Worm (Caenorhabditis elegans) whole organism, L3 larva: ENCODE results near the gene ugt-53.

Experiments used
- R02D3.7 ChIP-seq: fragments of 150-350 bp; optimal IDR thresholded peaks from 2 replicates; lab custom pipeline; 2014; ENCODE audit warnings: missing biosample characterization, missing genetic modification characterization
- aly-2 ChIP-seq: fragments of 150-350 bp; optimal IDR thresholded peaks from 2 replicates; lab custom pipeline; 2014; ENCODE audit warnings: missing biosample characterization, missing genetic modification characterization
- ama-1 ChIP-seq: fragments of 150-350 bp; optimal IDR thresholded peaks from 2 replicates; lab custom pipeline; 2018
- ceh-16 ChIP-seq: sonication (generic microtip); optimal IDR thresholded peaks from 2 replicates; lab custom pipeline; 2017; ENCODE audit warnings: missing biosample characterization, missing genetic modification characterization
- ceh-28 ChIP-seq: fragments of 150-350 bp; optimal IDR thresholded peaks from 2 replicates; lab custom pipeline; 2014; ENCODE audit warnings: missing biosample characterization, missing genetic modification reagents, missing genetic modification characterization
- ceh-82 ChIP-seq: fragments of 150-350 bp; optimal IDR thresholded peaks from 2 replicates; lab custom pipeline; 2014; ENCODE audit warnings: missing biosample characterization, missing genetic modification characterization
- ceh-9 ChIP-seq: sonication (generic microtip); optimal IDR thresholded peaks from 2 replicates; lab custom pipeline; 2018; ENCODE audit warnings: missing biosample characterization, missing genetic modification characterization
- egl-27 ChIP-seq: sonication (generic microtip); optimal IDR thresholded peaks from 4 replicates; lab custom pipeline; 2017; ENCODE audit warnings: missing biosample characterization, missing genetic modification reagents, missing genetic modification characterization
- egl-5 ChIP-seq: fragments of 150-350 bp; optimal IDR thresholded peaks from 2 replicates; lab custom pipeline; 2017; ENCODE audit warnings: missing biosample characterization, missing genetic modification reagents, missing genetic modification characterization, inconsistent platforms
- elt-2 ChIP-seq: sonication (generic microtip); optimal IDR thresholded peaks from 2 replicates; lab custom pipeline; 2016; ENCODE audit warnings: missing genetic modification reagents, mild to moderate bottlenecking, missing genetic modification characterization, missing compliant biosample characterization
- eor-1 ChIP-seq, 2 experiments: fragments of 150-350 bp; optimal IDR thresholded peaks; 2 replicates each; lab custom pipeline; 2014 to 2018; ENCODE audit warnings: missing biosample characterization in 2 of 2, missing genetic modification characterization in 2 of 2
- fkh-2 ChIP-seq: fragments of 150-350 bp; optimal IDR thresholded peaks from 2 replicates; lab custom pipeline; 2014; ENCODE audit warnings: missing biosample characterization, missing genetic modification reagents, missing genetic modification characterization
- fos-1 ChIP-seq: fragments of 150-350 bp; optimal IDR thresholded peaks from 2 replicates; lab custom pipeline; 2014; ENCODE audit warnings: missing biosample characterization, missing genetic modification characterization
- hmg-11 ChIP-seq: sonication (generic microtip); optimal IDR thresholded peaks from 2 replicates; lab custom pipeline; 2016; ENCODE audit warnings: missing genetic modification characterization, missing compliant biosample characterization
- jun-1 ChIP-seq: fragments of 150-350 bp; optimal IDR thresholded peaks from 2 replicates; lab custom pipeline; 2014; ENCODE audit warnings: missing biosample characterization, missing genetic modification reagents, missing genetic modification characterization
- lin-15B ChIP-seq: fragments of 150-350 bp; optimal IDR thresholded peaks from 2 replicates; lab custom pipeline; 2014; ENCODE audit warnings: missing biosample characterization, missing genetic modification characterization
- lin-39 ChIP-seq: fragments of 150-350 bp; optimal IDR thresholded peaks from 2 replicates; lab custom pipeline; 2018; ENCODE audit warnings: missing biosample characterization, missing genetic modification reagents, missing genetic modification characterization
- mml-1 ChIP-seq: fragments of 150-350 bp; sonication (generic microtip); optimal IDR thresholded peaks from 3 replicates; lab custom pipeline; 2014; ENCODE audit warnings: missing biosample characterization, missing genetic modification characterization
- nfya-1 ChIP-seq: sonication (generic microtip); optimal IDR thresholded peaks from 2 replicates; lab custom pipeline; 2017; ENCODE audit warnings: missing genetic modification characterization, mild to moderate bottlenecking, missing compliant biosample characterization, antibody characterized with exemption, moderate library complexity; ENCODE audit not compliant: insufficient read depth
- nhr-11 ChIP-seq: fragments of 150-350 bp; optimal IDR thresholded peaks from 2 replicates; lab custom pipeline; 2014; ENCODE audit warnings: missing biosample characterization, missing genetic modification characterization
- nhr-12 ChIP-seq: fragments of 150-350 bp; optimal IDR thresholded peaks from 2 replicates; lab custom pipeline; 2014; ENCODE audit warnings: missing biosample characterization, missing genetic modification characterization
- nhr-23 ChIP-seq: fragments of 150-350 bp; optimal IDR thresholded peaks from 2 replicates; lab custom pipeline; 2014; ENCODE audit warnings: missing biosample characterization, missing genetic modification reagents, missing genetic modification characterization
- nhr-25 ChIP-seq: sonication (generic microtip); optimal IDR thresholded peaks from 2 replicates; lab custom pipeline; 2017; ENCODE audit warnings: missing biosample characterization, missing genetic modification characterization
- nhr-28 ChIP-seq: fragments of 150-350 bp; optimal IDR thresholded peaks from 2 replicates; lab custom pipeline; 2014; ENCODE audit warnings: missing biosample characterization, missing genetic modification characterization
- nhr-43 ChIP-seq: sonication (generic microtip); optimal IDR thresholded peaks from 2 replicates; lab custom pipeline; 2016; ENCODE audit warnings: mild to moderate bottlenecking, missing genetic modification characterization, missing compliant biosample characterization; ENCODE audit not compliant: poor library complexity, severe bottlenecking
- nhr-67 ChIP-seq: fragments of 150-350 bp; optimal IDR thresholded peaks from 2 replicates; lab custom pipeline; 2014; ENCODE audit warnings: missing biosample characterization, missing genetic modification characterization
- pha-4 ChIP-seq: fragments of 150-350 bp; optimal IDR thresholded peaks from 2 replicates; lab custom pipeline; 2014; ENCODE audit warnings: missing biosample characterization, missing genetic modification reagents, missing genetic modification characterization
- pqm-1 ChIP-seq: fragments of 150-350 bp; optimal IDR thresholded peaks from 2 replicates; lab custom pipeline; 2017; ENCODE audit warnings: missing biosample characterization, missing genetic modification characterization, inconsistent platforms
- sea-2 ChIP-seq: fragments of 150-350 bp; sonication (generic microtip); optimal IDR thresholded peaks from 4 replicates; lab custom pipeline; 2014; ENCODE audit warnings: missing biosample characterization, missing genetic modification reagents, missing genetic modification characterization
- skn-1 ChIP-seq: fragments of 150-350 bp; optimal IDR thresholded peaks from 2 replicates; lab custom pipeline; 2014; ENCODE audit warnings: missing biosample characterization, missing genetic modification characterization
- unc-39 ChIP-seq: sonication (generic microtip); optimal IDR thresholded peaks from 4 replicates; lab custom pipeline; 2017; ENCODE audit warnings: missing biosample characterization, missing genetic modification characterization
- zag-1 ChIP-seq: fragments of 150-350 bp; optimal IDR thresholded peaks from 2 replicates; lab custom pipeline; 2014; ENCODE audit warnings: missing biosample characterization, missing genetic modification characterization

The ugt-53 gene

ce11 chrV:2849071-2849470 lies at the start of gene ugt-53:
Gene ugt-53 (plus strand): TSS chrV:2849343.
- TF ChIP-seq elt-2 (peak; percentile 82), pqm-1 (tag; lab: Kevin White, UChicago) (peak; percentile 72), nhr-11 (no peak)

ce11 chrV:2800676-2801075 lies 48.5 kb upstream of the ugt-53 start:
- TF ChIP-seq nfya-1 (tag; lab: Kevin White, UChicago): no peak
- no peak for TF ChIP-seq sea-2
- no peak for TF ChIP-seq lin-15B
- TF ChIP-seq nhr-67 (tag; lab: Kevin White, UChicago): no peak
- TF ChIP-seq nhr-28: no peak
- TF ChIP-seq nhr-23 (tag; lab: Kevin White, UChicago): no peak
- TF ChIP-seq fos-1: no peak
- TF ChIP-seq hmg-11 (tag; lab: Kevin White, UChicago): no peak
- TF ChIP-seq egl-27 (tag; lab: Kevin White, UChicago): no peak

ce11 chrV:2801955-2802354 lies 47.2 kb upstream of the ugt-53 start:
- TF ChIP-seq zag-1 (no peak), egl-5 (tag; lab: Kevin White, UChicago) (peak; percentile 78), pha-4 (tag; lab: Kevin White, UChicago) (peak; percentile 6), fkh-2 (tag; lab: Kevin White, UChicago) (no peak), eor-1 (tag; optimal IDR thresholded peaks at IDR 0.05; lab: Kevin White, UChicago) (no peak), nhr-23 (tag; lab: Kevin White, UChicago) (no peak)

ce11 chrV:2803258-2803657 lies 45.9 kb upstream of the ugt-53 start:
- TF ChIP-seq nfya-1 (tag; lab: Kevin White, UChicago): peak; percentile 54
- no peak for TF ChIP-seq nhr-43 (tag; lab: Kevin White, UChicago)

- TF ChIP-seq skn-1 (tag; lab: Kevin White, UChicago): no peak
- no peak for TF ChIP-seq nhr-12 (tag; lab: Kevin White, UChicago)
- TF ChIP-seq unc-39 (tag; lab: Kevin White, UChicago): no peak
- TF ChIP-seq R02D3.7: no peak
- TF ChIP-seq ceh-16 (tag; lab: Kevin White, UChicago): no peak
- TF ChIP-seq nhr-28: no peak
- no peak for TF ChIP-seq aly-2 (tag; lab: Kevin White, UChicago)
- no peak for TF ChIP-seq jun-1 (tag; lab: Kevin White, UChicago)
Measured at ce11 chrV:2807760-2808159, 41.4 kb upstream of the ugt-53 start, which contains the start of gene ketn-1. Gene ketn-1 (minus strand): TSS chrV:2807860.

- TF ChIP-seq ceh-82 (tag; lab: Kevin White, UChicago) (no peak), nhr-11 (no peak), nhr-67 (tag; lab: Kevin White, UChicago) (no peak), ceh-28 (no peak), ama-1 (lab: Kevin White, UChicago) (no peak), fos-1 (no peak), nhr-25 (tag; lab: Kevin White, UChicago) (no peak), ceh-9 (tag; lab: Kevin White, UChicago) (no peak), pha-4 (tag; lab: Kevin White, UChicago) (no peak), R02D3.7 (no peak), eor-1 (tag; optimal IDR thresholded peaks at IDR 0.05; lab: Kevin White, UChicago) (no peak), nhr-43 (tag; lab: Kevin White, UChicago) (no peak), nhr-28 (no peak), egl-27 (tag; lab: Kevin White, UChicago) (no peak), lin-39 (tag; lab: Kevin White, UChicago) (no peak), nhr-12 (tag; lab: Kevin White, UChicago) (no peak), hmg-11 (tag; lab: Kevin White, UChicago) (no peak), nhr-23 (tag; lab: Kevin White, UChicago) (no peak), mml-1 (tag; lab: Kevin White, UChicago) (no peak)
- TF ChIP-seq, all 47 proteins: peak for 0
Measured at ce11 chrV:2809443-2809842, 39.7 kb upstream of the ugt-53 start.
